Worm (Caenorhabditis elegans) whole organism, L3 larva: Measurements from ENCODE around the gene fic-1.

Experiments used
- R02D3.7 ChIP-seq: fragments of 150-350 bp; optimal IDR thresholded peaks from 2 replicates; lab custom pipeline; 2014; ENCODE audit warnings: missing biosample characterization, missing genetic modification characterization
- ZK546.5 ChIP-seq: sonication (generic microtip); optimal IDR thresholded peaks from 2 replicates; lab custom pipeline; 2017; ENCODE audit warnings: missing biosample characterization, missing genetic modification characterization
- aly-2 ChIP-seq: fragments of 150-350 bp; optimal IDR thresholded peaks from 2 replicates; lab custom pipeline; 2014; ENCODE audit warnings: missing biosample characterization, missing genetic modification characterization
- ceh-16 ChIP-seq: sonication (generic microtip); optimal IDR thresholded peaks from 2 replicates; lab custom pipeline; 2017; ENCODE audit warnings: missing biosample characterization, missing genetic modification characterization
- ceh-28 ChIP-seq: fragments of 150-350 bp; optimal IDR thresholded peaks from 2 replicates; lab custom pipeline; 2014; ENCODE audit warnings: missing biosample characterization, missing genetic modification reagents, missing genetic modification characterization
- ceh-82 ChIP-seq: fragments of 150-350 bp; optimal IDR thresholded peaks from 2 replicates; lab custom pipeline; 2014; ENCODE audit warnings: missing biosample characterization, missing genetic modification characterization
- daf-12 ChIP-seq: fragments of 150-350 bp; optimal IDR thresholded peaks from 2 replicates; lab custom pipeline; 2014; ENCODE audit warnings: missing biosample characterization, missing genetic modification reagents, missing genetic modification characterization
- egl-27 ChIP-seq: sonication (generic microtip); optimal IDR thresholded peaks from 4 replicates; lab custom pipeline; 2017; ENCODE audit warnings: missing biosample characterization, missing genetic modification reagents, missing genetic modification characterization
- egl-5 ChIP-seq: fragments of 150-350 bp; optimal IDR thresholded peaks from 2 replicates; lab custom pipeline; 2017; ENCODE audit warnings: missing biosample characterization, missing genetic modification reagents, missing genetic modification characterization, inconsistent platforms
- elt-1 ChIP-seq: fragments of 150-350 bp; optimal IDR thresholded peaks from 2 replicates; lab custom pipeline; 2014; ENCODE audit warnings: missing biosample characterization, missing genetic modification characterization
- elt-3 ChIP-seq, 3 experiments: fragments of 150-350 bp in 1 of 3; sonication (generic microtip) in 2 of 3; optimal IDR thresholded peaks; 2 replicates in 2 of 3; 4 replicates in 1 of 3; lab custom pipeline; 2014 to 2017; ENCODE audit warnings: missing biosample characterization in 3 of 3, missing genetic modification characterization in 3 of 3
- eor-1 ChIP-seq, 2 experiments: fragments of 150-350 bp; optimal IDR thresholded peaks; 2 replicates each; lab custom pipeline; 2014 to 2018; ENCODE audit warnings: missing biosample characterization in 2 of 2, missing genetic modification characterization in 2 of 2
- fkh-10 ChIP-seq: sonication (generic microtip); optimal IDR thresholded peaks from 2 replicates; lab custom pipeline; 2017; ENCODE audit warnings: missing biosample characterization, missing genetic modification reagents, missing genetic modification characterization
- hmg-11 ChIP-seq: sonication (generic microtip); optimal IDR thresholded peaks from 2 replicates; lab custom pipeline; 2016; ENCODE audit warnings: missing genetic modification characterization, missing compliant biosample characterization
- jun-1 ChIP-seq: fragments of 150-350 bp; optimal IDR thresholded peaks from 2 replicates; lab custom pipeline; 2014; ENCODE audit warnings: missing biosample characterization, missing genetic modification reagents, missing genetic modification characterization
- lin-39 ChIP-seq: fragments of 150-350 bp; optimal IDR thresholded peaks from 2 replicates; lab custom pipeline; 2018; ENCODE audit warnings: missing biosample characterization, missing genetic modification reagents, missing genetic modification characterization
- lsy-12 ChIP-seq: sonication (generic microtip); optimal IDR thresholded peaks from 2 replicates; lab custom pipeline; 2016; ENCODE audit warnings: mild to moderate bottlenecking, missing genetic modification characterization, missing compliant biosample characterization
- mdl-1 ChIP-seq: fragments of 150-350 bp; optimal IDR thresholded peaks from 2 replicates; lab custom pipeline; 2014; ENCODE audit warnings: missing biosample characterization, missing genetic modification characterization
- nfya-1 ChIP-seq: sonication (generic microtip); optimal IDR thresholded peaks from 2 replicates; lab custom pipeline; 2017; ENCODE audit warnings: missing genetic modification characterization, mild to moderate bottlenecking, missing compliant biosample characterization, antibody characterized with exemption, moderate library complexity; ENCODE audit not compliant: insufficient read depth
- nhr-11 ChIP-seq: fragments of 150-350 bp; optimal IDR thresholded peaks from 2 replicates; lab custom pipeline; 2014; ENCODE audit warnings: missing biosample characterization, missing genetic modification characterization
- nhr-12 ChIP-seq: fragments of 150-350 bp; optimal IDR thresholded peaks from 2 replicates; lab custom pipeline; 2014; ENCODE audit warnings: missing biosample characterization, missing genetic modification characterization
- nhr-23 ChIP-seq: fragments of 150-350 bp; optimal IDR thresholded peaks from 2 replicates; lab custom pipeline; 2014; ENCODE audit warnings: missing biosample characterization, missing genetic modification reagents, missing genetic modification characterization
- nhr-237 ChIP-seq: fragments of 150-350 bp; optimal IDR thresholded peaks from 2 replicates; lab custom pipeline; 2014; ENCODE audit warnings: missing biosample characterization, missing genetic modification characterization
- nhr-25 ChIP-seq: sonication (generic microtip); optimal IDR thresholded peaks from 2 replicates; lab custom pipeline; 2017; ENCODE audit warnings: missing biosample characterization, missing genetic modification characterization
- nhr-28 ChIP-seq: fragments of 150-350 bp; optimal IDR thresholded peaks from 2 replicates; lab custom pipeline; 2014; ENCODE audit warnings: missing biosample characterization, missing genetic modification characterization
- nhr-43 ChIP-seq: sonication (generic microtip); optimal IDR thresholded peaks from 2 replicates; lab custom pipeline; 2016; ENCODE audit warnings: mild to moderate bottlenecking, missing genetic modification characterization, missing compliant biosample characterization; ENCODE audit not compliant: poor library complexity, severe bottlenecking
- nhr-67 ChIP-seq: fragments of 150-350 bp; optimal IDR thresholded peaks from 2 replicates; lab custom pipeline; 2014; ENCODE audit warnings: missing biosample characterization, missing genetic modification characterization
- nhr-76 ChIP-seq: fragments of 150-350 bp; sonication (generic microtip); optimal IDR thresholded peaks from 5 replicates; lab custom pipeline; 2014; ENCODE audit warnings: missing biosample characterization, missing genetic modification characterization
- nhr-77 ChIP-seq: fragments of 150-350 bp; optimal IDR thresholded peaks from 2 replicates; lab custom pipeline; 2014; ENCODE audit warnings: missing biosample characterization, missing genetic modification characterization
- pha-4 ChIP-seq: fragments of 150-350 bp; optimal IDR thresholded peaks from 2 replicates; lab custom pipeline; 2014; ENCODE audit warnings: missing biosample characterization, missing genetic modification reagents, missing genetic modification characterization
- pqm-1 ChIP-seq: fragments of 150-350 bp; optimal IDR thresholded peaks from 2 replicates; lab custom pipeline; 2017; ENCODE audit warnings: missing biosample characterization, missing genetic modification characterization, inconsistent platforms
- skn-1 ChIP-seq: fragments of 150-350 bp; optimal IDR thresholded peaks from 2 replicates; lab custom pipeline; 2014; ENCODE audit warnings: missing biosample characterization, missing genetic modification characterization
- tbx-2 ChIP-seq: sonication (generic microtip); optimal IDR thresholded peaks from 2 replicates; lab custom pipeline; 2016; ENCODE audit warnings: mild to moderate bottlenecking, missing genetic modification characterization, missing compliant biosample characterization
- unc-62 ChIP-seq: fragments of 150-350 bp; sonication (generic microtip); optimal IDR thresholded peaks from 4 replicates; lab custom pipeline; 2014; ENCODE audit warnings: missing biosample characterization, missing genetic modification reagents, missing genetic modification characterization
- ztf-11 ChIP-seq: fragments of 150-350 bp; optimal IDR thresholded peaks from 2 replicates; lab custom pipeline; 2014; ENCODE audit warnings: missing biosample characterization, missing genetic modification characterization
- ztf-4 ChIP-seq: fragments of 150-350 bp; optimal IDR thresholded peaks from 2 replicates; lab custom pipeline; 2014; ENCODE audit warnings: missing biosample characterization, missing genetic modification characterization

Gene fic-1

DNA sequence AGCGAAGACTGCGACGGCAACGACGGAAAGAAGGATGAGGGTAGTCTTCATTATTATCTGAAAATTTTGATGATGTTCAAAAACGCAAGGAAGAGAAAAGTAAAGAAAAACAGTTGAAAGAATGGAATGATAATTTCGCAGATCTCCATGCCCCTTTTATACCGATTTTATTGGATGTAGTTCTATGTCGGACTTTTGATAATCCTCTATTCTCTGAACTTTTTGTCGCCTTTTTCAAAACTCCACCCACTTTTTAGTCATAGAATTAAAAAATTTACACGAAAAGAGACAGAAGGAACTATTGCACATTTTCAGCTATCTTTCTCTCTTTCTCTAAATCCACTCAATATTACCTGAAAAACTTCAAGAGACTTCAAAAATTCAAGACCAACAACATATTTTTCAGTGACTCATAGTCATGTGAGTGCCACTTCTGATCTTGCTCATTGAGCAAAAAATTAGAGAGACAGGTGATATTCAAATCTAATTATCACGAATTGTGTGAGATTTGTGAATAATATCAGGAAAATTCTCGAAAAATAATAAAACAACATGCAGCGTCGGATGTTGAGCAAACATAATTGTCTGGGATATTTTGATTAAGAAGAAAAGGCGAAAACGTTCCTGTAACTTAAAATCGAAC, 47.3 kb upstream of the fic-1 start, which contains the start of gene F13E9.15:
TSS of gene F13E9.15 (minus strand) at position 51 of the 643 bp plus-strand sequence.
- no peak for TF ChIP-seq elt-1 (tag; lab: Kevin White, UChicago)
- TF ChIP-seq mdl-1, result no peak
- no peak for TF ChIP-seq R02D3.7 (tag; lab: Kevin White, UChicago)
- no peak for TF ChIP-seq nhr-76 (tag; lab: Kevin White, UChicago)
- TF ChIP-seq lin-39, result no peak
- no peak for TF ChIP-seq nhr-25
- no peak for TF ChIP-seq nhr-12 (tag; lab: Kevin White, UChicago)
- TF ChIP-seq skn-1 (tag; lab: Kevin White, UChicago), result no peak
- TF ChIP-seq eor-1 (tag; optimal IDR thresholded peaks at IDR 0.05; lab: Kevin White, UChicago), result no peak
- no peak for TF ChIP-seq jun-1
- no peak for TF ChIP-seq ceh-28 (tag; lab: Kevin White, UChicago)
- TF ChIP-seq ztf-4 (tag; lab: Kevin White, UChicago), result no peak
- TF ChIP-seq pqm-1, result no peak
- no peak for TF ChIP-seq nhr-237
- no peak for TF ChIP-seq nhr-67 (tag; lab: Kevin White, UChicago)
- TF ChIP-seq nhr-43 (tag; lab: Kevin White, UChicago), result no peak
- no peak for TF ChIP-seq ztf-11
- TF ChIP-seq egl-5 (tag; lab: Kevin White, UChicago), result no peak
- no peak for TF ChIP-seq aly-2 (tag; lab: Kevin White, UChicago)

DNA sequence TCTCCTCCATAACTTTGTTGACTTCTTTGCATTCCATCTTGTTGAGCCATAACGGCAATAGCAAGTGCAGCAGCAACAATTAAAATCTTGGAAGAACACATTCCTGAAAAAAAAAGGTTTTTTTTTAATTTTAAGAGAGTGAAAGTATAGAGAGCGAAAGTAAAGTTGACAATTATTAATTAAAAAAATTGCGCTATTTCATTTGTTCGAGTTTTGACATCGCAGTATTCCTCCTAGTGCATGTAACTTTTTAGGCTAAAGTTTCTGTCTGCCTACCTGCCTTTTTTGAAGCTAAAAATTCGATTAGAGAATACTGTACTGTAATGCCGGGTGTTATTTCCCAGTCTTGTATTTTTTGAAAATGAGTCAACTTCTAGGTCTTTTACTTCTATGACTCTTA, 45.3 kb upstream of the fic-1 start, which contains the start of gene srlf-12:
TSS of gene srlf-12 (minus strand) at position 101 of the 400 bp plus-strand sequence.
- TF ChIP-seq nhr-11 (no peak), nhr-76 (tag; lab: Kevin White, UChicago) (no peak), pqm-1 (no peak), lsy-12 (tag; lab: Kevin White, UChicago) (no peak), nhr-77 (tag; lab: Kevin White, UChicago) (no peak), ceh-82 (tag; lab: Kevin White, UChicago) (no peak), pha-4 (no peak), mdl-1 (no peak), egl-27 (tag; lab: Kevin White, UChicago) (no peak), ceh-16 (tag; lab: Kevin White, UChicago) (no peak), ztf-4 (tag; lab: Kevin White, UChicago) (no peak), unc-62 (GFP tag; lab: Kevin White, UChicago) (no peak), nhr-43 (tag; lab: Kevin White, UChicago) (no peak), nhr-25 (no peak), aly-2 (tag; lab: Kevin White, UChicago) (no peak), nhr-23 (no peak), hmg-11 (no peak), ceh-28 (tag; lab: Kevin White, UChicago) (no peak), nhr-237 (no peak), fkh-10 (GFP tag; lab: Kevin White, UChicago) (no peak)

DNA sequence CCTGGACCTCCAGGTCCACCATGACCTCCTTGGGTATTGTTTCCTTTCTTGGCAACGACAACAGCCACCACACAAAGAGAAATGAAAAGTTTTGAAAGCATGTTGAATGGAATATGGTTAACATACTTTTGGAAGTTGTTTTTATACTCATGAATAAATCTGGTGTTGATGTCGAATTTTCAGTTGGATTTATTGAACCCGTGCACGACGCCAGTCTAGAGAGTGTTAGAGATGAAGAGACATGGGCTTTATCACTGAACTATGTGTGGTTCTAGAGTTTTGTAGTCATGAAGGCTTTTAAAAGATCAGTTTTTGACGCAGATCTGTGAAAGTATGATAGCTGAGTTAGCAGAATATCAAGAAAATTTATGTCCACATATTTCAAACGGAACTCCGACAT, 43.0 kb upstream of the fic-1 start, which contains the start of gene srlf-14:
TSS of gene srlf-14 (minus strand) at position 101 of the 400 bp plus-strand sequence.
- TF ChIP-seq nhr-28 (tag; lab: Kevin White, UChicago), result no peak
- TF ChIP-seq nhr-77 (tag; lab: Kevin White, UChicago), result no peak
- TF ChIP-seq tbx-2, result no peak
- TF ChIP-seq ceh-28 (tag; lab: Kevin White, UChicago), result no peak
- no peak for TF ChIP-seq elt-1 (tag; lab: Kevin White, UChicago)
- no peak for TF ChIP-seq ZK546.5
- TF ChIP-seq eor-1 (tag; optimal IDR thresholded peaks at IDR 0.05; lab: Kevin White, UChicago), result no peak
- no peak for TF ChIP-seq nhr-76 (tag; lab: Kevin White, UChicago)
- no peak for TF ChIP-seq nhr-11
- TF ChIP-seq ztf-11, result no peak
- no peak for TF ChIP-seq nhr-12 (tag; lab: Kevin White, UChicago)

DNA sequence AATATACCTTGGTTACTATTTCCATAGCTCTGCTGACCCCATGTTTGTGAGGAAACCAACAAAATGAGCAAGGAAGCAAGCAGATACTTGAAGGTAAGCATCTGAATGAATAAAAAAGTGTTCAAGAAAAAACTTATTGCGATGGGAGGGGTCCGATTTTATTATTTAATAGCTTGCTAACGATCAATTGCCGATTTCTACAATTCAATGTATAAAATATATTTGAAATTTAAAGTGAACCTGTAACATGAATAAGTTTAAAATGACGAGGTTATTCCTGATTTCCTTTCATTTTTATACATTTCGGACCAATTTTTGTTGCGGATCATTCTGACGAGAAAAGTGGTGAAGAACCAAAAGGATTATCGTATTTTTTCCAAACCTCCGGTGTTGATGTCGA, 40.7 kb upstream of the fic-1 start, which contains the start of gene srlf-13:
TSS of gene srlf-13 (minus strand) at position 101 of the 400 bp plus-strand sequence.
- TF ChIP-seq mdl-1 (no peak), ceh-82 (tag; lab: Kevin White, UChicago) (no peak), nfya-1 (tag; lab: Kevin White, UChicago) (no peak), R02D3.7 (tag; lab: Kevin White, UChicago) (no peak), ZK546.5 (no peak), eor-1 (tag; optimal IDR thresholded peaks at IDR 0.05; lab: Kevin White, UChicago) (no peak), daf-12 (tag; lab: Kevin White, UChicago) (no peak), elt-3 (tag; optimal IDR thresholded peaks at IDR 0.05; lab: Kevin White, UChicago) (no peak), pqm-1 (no peak), pha-4 (no peak), unc-62 (GFP tag; lab: Kevin White, UChicago) (no peak), nhr-76 (tag; lab: Kevin White, UChicago) (no peak)
- TF ChIP-seq, all 47 proteins: peak for 0
